Fruit fly (Drosophila melanogaster) whole organism, embryonic: ENCODE data around the gene CG8326.

ENCODE experiments used
- Atf6 ChIP-seq: fragments of 200-800 bp; sonication (Bioruptor generic); IDR thresholded peaks from 2 replicates; pipeline ENCODE4 v1.3.6; 2022; ENCODE audit warnings: missing biosample characterization, missing genetic modification characterization
- Bdp1 ChIP-seq: fragments of 200-800 bp; sonication (Bioruptor generic); optimal IDR thresholded peaks from 3 replicates; lab custom pipeline; 2016; ENCODE audit warnings: missing biosample characterization, missing genetic modification characterization
- CG10274 ChIP-seq: fragments of 200-800 bp; sonication (Bioruptor generic); optimal IDR thresholded peaks from 3 replicates; lab custom pipeline; 2017; ENCODE audit warnings: missing biosample characterization, mild to moderate bottlenecking, missing genetic modification characterization
- CG12391 ChIP-seq: fragments of 200-800 bp; sonication (Bioruptor generic); optimal IDR thresholded peaks from 3 replicates; lab custom pipeline; 2018; ENCODE audit warnings: missing biosample characterization, mild to moderate bottlenecking, missing genetic modification characterization, moderate library complexity
- CG14860 ChIP-seq: fragments of 200-800 bp; sonication (Bioruptor generic); IDR thresholded peaks from 3 replicates; pipeline ENCODE4 v1.3.6; 2022; ENCODE audit warnings: missing biosample characterization, missing genetic modification characterization; ENCODE audit not compliant: partially characterized antibody
- CG15011 ChIP-seq: fragments of 200-800 bp; sonication (Bioruptor generic); optimal IDR thresholded peaks from 3 replicates; lab custom pipeline; 2018; ENCODE audit warnings: missing biosample characterization, mild to moderate bottlenecking, missing genetic modification characterization
- CG1792 ChIP-seq: fragments of 200-800 bp; sonication (Bioruptor generic); optimal IDR thresholded peaks from 2 replicates; lab custom pipeline; 2016; ENCODE audit warnings: missing biosample characterization, missing genetic modification characterization
- CG18262 ChIP-seq: fragments of 200-800 bp; optimal IDR thresholded peaks from 3 replicates; lab custom pipeline; 2019; ENCODE audit warnings: missing biosample characterization, mild to moderate bottlenecking, missing genetic modification characterization, moderate library complexity
- CG1832 ChIP-seq: fragments of 200-800 bp; sonication (Bioruptor generic); optimal IDR thresholded peaks from 2 replicates; lab custom pipeline; 2017; ENCODE audit warnings: missing biosample characterization, mild to moderate bottlenecking, missing genetic modification characterization, inconsistent platforms
- CG2889 ChIP-seq: fragments of 200-800 bp; sonication (Bioruptor generic); IDR thresholded peaks from 3 replicates; pipeline ENCODE4 v1.3.6; 2022; ENCODE audit warnings: missing biosample characterization, missing genetic modification characterization
- CG3065 ChIP-seq: fragments of 200-800 bp; sonication (Bioruptor generic); optimal IDR thresholded peaks from 2 replicates; lab custom pipeline; 2016; ENCODE audit warnings: missing biosample characterization, missing genetic modification characterization
- CG32767 ChIP-seq: fragments of 200-800 bp; sonication (Bioruptor generic); IDR thresholded peaks from 2 replicates; pipeline ENCODE4 v1.3.6; 2022; ENCODE audit warnings: missing biosample characterization, missing genetic modification characterization
- CG33213 ChIP-seq: fragments of 200-800 bp; sonication (Bioruptor generic); optimal IDR thresholded peaks from 3 replicates; lab custom pipeline; 2016; ENCODE audit warnings: missing biosample characterization, missing genetic modification characterization
- CG34422 ChIP-seq: fragments of 200-800 bp; sonication (Bioruptor generic); IDR thresholded peaks from 3 replicates; pipeline ENCODE4 v1.3.6; 2022; ENCODE audit warnings: missing biosample characterization, missing genetic modification characterization
- CG4360 ChIP-seq: fragments of 200-800 bp; sonication (Bioruptor generic); IDR thresholded peaks from 2 replicates; pipeline ENCODE4 v1.3.6; 2022; ENCODE audit warnings: missing biosample characterization, missing genetic modification characterization
- CG4404 ChIP-seq: fragments of 200-800 bp; sonication (Bioruptor generic); IDR thresholded peaks from 2 replicates; pipeline ENCODE4 v1.3.6; 2022; ENCODE audit warnings: missing biosample characterization, missing genetic modification characterization
- CG5953 ChIP-seq: fragments of 200-800 bp; sonication (Bioruptor generic); IDR thresholded peaks from 2 replicates; pipeline ENCODE4 v1.3.6; 2022; ENCODE audit warnings: missing biosample characterization, missing genetic modification characterization
- CG7745 ChIP-seq: fragments of 200-800 bp; sonication (Bioruptor generic); optimal IDR thresholded peaks from 2 replicates; lab custom pipeline; 2018; ENCODE audit warnings: missing biosample characterization, mild to moderate bottlenecking, missing genetic modification characterization, moderate library complexity
- CG7963 ChIP-seq: fragments of 200-800 bp; sonication (Bioruptor generic); IDR thresholded peaks from 3 replicates; pipeline ENCODE4 v1.3.6; 2022; ENCODE audit warnings: missing biosample characterization, missing genetic modification characterization; ENCODE audit not compliant: partially characterized antibody
- CG8944 ChIP-seq: fragments of 200-800 bp; sonication (Bioruptor generic); optimal IDR thresholded peaks from 3 replicates; lab custom pipeline; 2016; ENCODE audit warnings: missing biosample characterization, missing genetic modification characterization
- CTCF ChIP-seq: fragments of 200-800 bp; sonication (Bioruptor generic); optimal IDR thresholded peaks from 2 replicates; lab custom pipeline; 2017; ENCODE audit warnings: missing biosample characterization, mild to moderate bottlenecking, missing genetic modification characterization, moderate library complexity
- Dbx ChIP-seq: fragments of 200-800 bp; sonication (Bioruptor generic); IDR thresholded peaks from 3 replicates; pipeline ENCODE4 v1.3.6; 2022; ENCODE audit warnings: missing biosample characterization, missing genetic modification characterization
- HmgD ChIP-seq: fragments of 200-800 bp; sonication (Bioruptor generic); optimal IDR thresholded peaks from 3 replicates; lab custom pipeline; 2016; ENCODE audit warnings: missing biosample characterization, missing genetic modification characterization
- Hr39 ChIP-seq: fragments of >200 bp; optimal IDR thresholded peaks from 2 replicates; lab custom pipeline; 2017
- Hr51 ChIP-seq, 2 experiments: fragments of 200-800 bp; sonication (Bioruptor generic); optimal IDR thresholded peaks; 2 replicates in 1 of 2; 3 replicates in 1 of 2; lab custom pipeline; 2016 to 2018; ENCODE audit warnings: missing biosample characterization in 2 of 2, missing genetic modification characterization in 2 of 2, mild to moderate bottlenecking in 1 of 2, moderate library complexity in 1 of 2
- MTF-1 ChIP-seq: fragments of 200-800 bp; sonication (Bioruptor generic); optimal IDR thresholded peaks from 2 replicates; lab custom pipeline; 2018; ENCODE audit warnings: missing biosample characterization, mild to moderate bottlenecking, missing genetic modification characterization, borderline replicate concordance
- Max ChIP-seq: fragments of 200-800 bp; sonication (Bioruptor generic); optimal IDR thresholded peaks from 2 replicates; lab custom pipeline; 2016; ENCODE audit warnings: missing biosample characterization, mild to moderate bottlenecking, missing genetic modification characterization
- Mrtf ChIP-seq: fragments of 200-800 bp; sonication (Bioruptor generic); IDR thresholded peaks from 3 replicates; pipeline ENCODE4 v1.3.6; 2022; ENCODE audit warnings: missing biosample characterization, missing genetic modification characterization
- Myb ChIP-seq: fragments of 200-800 bp; sonication (Bioruptor generic); optimal IDR thresholded peaks from 2 replicates; lab custom pipeline; 2016; ENCODE audit warnings: missing biosample characterization, missing genetic modification characterization
- NC2α ChIP-seq: fragments of 200-800 bp; sonication (Bioruptor generic); optimal IDR thresholded peaks from 2 replicates; lab custom pipeline; 2016; ENCODE audit warnings: missing biosample characterization, missing genetic modification characterization
- Opbp ChIP-seq: fragments of 200-800 bp; sonication (Bioruptor generic); IDR thresholded peaks from 3 replicates; pipeline ENCODE4 v1.3.6; 2022; ENCODE audit warnings: missing biosample characterization, missing genetic modification characterization; ENCODE audit not compliant: partially characterized antibody
- Scr ChIP-seq: fragments of 200-800 bp; sonication (Bioruptor generic); IDR thresholded peaks from 2 replicates; pipeline ENCODE4 v1.3.6; 2022; ENCODE audit warnings: missing biosample characterization, missing genetic modification characterization; ENCODE audit not compliant: partially characterized antibody
- Six4 ChIP-seq: fragments of 200-800 bp; sonication (Bioruptor generic); optimal IDR thresholded peaks from 2 replicates; lab custom pipeline; 2016; ENCODE audit warnings: missing biosample characterization, missing genetic modification characterization
- ato ChIP-seq: fragments of 200-800 bp; sonication (Bioruptor generic); IDR thresholded peaks from 2 replicates; pipeline ENCODE4 v1.3.6; 2022; ENCODE audit warnings: missing biosample characterization, missing genetic modification characterization; ENCODE audit not compliant: partially characterized antibody
- btn ChIP-seq: fragments of 200-800 bp; sonication (Bioruptor generic); optimal IDR thresholded peaks from 2 replicates; lab custom pipeline; 2016; ENCODE audit warnings: missing biosample characterization, missing genetic modification characterization
- dm ChIP-seq: fragments of 200-800 bp; sonication (Bioruptor generic); optimal IDR thresholded peaks from 3 replicates; lab custom pipeline; 2016; ENCODE audit warnings: missing biosample characterization, missing genetic modification characterization
- ftz-f1 ChIP-seq: fragments of 200-800 bp; sonication (Bioruptor generic); optimal IDR thresholded peaks from 2 replicates; lab custom pipeline; 2016; ENCODE audit warnings: missing biosample characterization, missing genetic modification characterization
- ind ChIP-seq: fragments of 200-800 bp; sonication (Bioruptor generic); optimal IDR thresholded peaks from 3 replicates; lab custom pipeline; 2016; ENCODE audit warnings: missing biosample characterization, missing genetic modification characterization
- jigr1 ChIP-seq: fragments of 200-800 bp; sonication (Bioruptor generic); IDR thresholded peaks from 3 replicates; pipeline ENCODE4 v1.3.6; 2022; ENCODE audit warnings: missing biosample characterization, missing genetic modification characterization
- jumu ChIP-seq: fragments of 200-800 bp; sonication (Bioruptor generic); optimal IDR thresholded peaks from 3 replicates; lab custom pipeline; 2016; ENCODE audit warnings: missing biosample characterization, missing genetic modification characterization
- kay ChIP-seq: fragments of 200-800 bp; sonication (Bioruptor generic); optimal IDR thresholded peaks from 2 replicates; lab custom pipeline; 2016; ENCODE audit warnings: missing biosample characterization, missing genetic modification characterization
- lmd ChIP-seq: fragments of 200-800 bp; sonication (Bioruptor generic); IDR thresholded peaks from 2 replicates; pipeline ENCODE4 v1.3.6; 2022; ENCODE audit warnings: missing biosample characterization, missing genetic modification characterization
- mam ChIP-seq: fragments of 200-800 bp; sonication (Bioruptor generic); optimal IDR thresholded peaks from 3 replicates; lab custom pipeline; 2016; ENCODE audit warnings: missing biosample characterization, missing genetic modification characterization
- org-1 ChIP-seq: fragments of 200-800 bp; sonication (Bioruptor generic); optimal IDR thresholded peaks from 2 replicates; lab custom pipeline; 2017; ENCODE audit warnings: missing biosample characterization, missing genetic modification characterization
- pan ChIP-seq, 4 experiments: fragments of >200 bp in 3 of 4; fragments of 200-800 bp in 1 of 4; sonication (Bioruptor generic) in 1 of 4; optimal IDR thresholded peaks in 3 of 4; IDR thresholded peaks in 1 of 4; 2 replicates each; pipeline versions ENCODE4 v1.3.6 to Lab custom; 2017 to 2022; ENCODE audit warnings: missing biosample characterization in 2 of 4, missing genetic modification characterization in 2 of 4, mixed read lengths in 1 of 4
- pho ChIP-seq: fragments of 200-800 bp; sonication (Bioruptor generic); optimal IDR thresholded peaks from 2 replicates; lab custom pipeline; 2016; ENCODE audit warnings: missing biosample characterization, missing genetic modification characterization
- prd ChIP-seq, 3 experiments: fragments of >200 bp in 2 of 3; fragments of 200-800 bp in 1 of 3; sonication (Bioruptor generic) in 1 of 3; optimal IDR thresholded peaks in 2 of 3; IDR thresholded peaks in 1 of 3; 2 replicates in 2 of 3; 3 replicates in 1 of 3; pipeline versions ENCODE4 v1.3.6 to Lab custom; 2017 to 2022; ENCODE audit warnings: missing biosample characterization in 1 of 3, missing genetic modification characterization in 1 of 3
- tna ChIP-seq: fragments of 200-800 bp; sonication (Bioruptor generic); IDR thresholded peaks from 2 replicates; pipeline ENCODE4 v1.3.6; 2022; ENCODE audit warnings: missing biosample characterization, missing genetic modification characterization; ENCODE audit not compliant: partially characterized antibody
- toy ChIP-seq: fragments of 200-800 bp; sonication (Bioruptor generic); IDR thresholded peaks from 2 replicates; pipeline ENCODE4 v1.3.6; 2022; ENCODE audit warnings: missing biosample characterization, missing genetic modification characterization
- trem ChIP-seq: fragments of 200-800 bp; optimal IDR thresholded peaks from 3 replicates; lab custom pipeline; 2019; ENCODE audit warnings: missing biosample characterization, mild to moderate bottlenecking, missing genetic modification characterization, moderate library complexity
- yki ChIP-seq: fragments of >200 bp; optimal IDR thresholded peaks from 3 replicates; lab custom pipeline; 2018

The CG8326 gene

dm6 chrX:17582650-17583049 lies 46.6 kb downstream of the CG8326 start (continued):
- TF ChIP-seq Mrtf (GFP tag; lab: Robert Waterston, UW): no peak
- no peak for TF ChIP-seq prd (optimal IDR thresholded peaks at IDR 0.05; lab: Kevin White, UChicago)
- no peak for TF ChIP-seq prd (GFP tag; IDR thresholded peaks at IDR 0.05; lab: Robert Waterston, UW)
- TF ChIP-seq CTCF (GFP tag; lab: Kevin White, UChicago): no peak
- no peak for TF ChIP-seq jumu (GFP tag; lab: Kevin White, UChicago)
- TF ChIP-seq HmgD (GFP tag; lab: Kevin White, UChicago): no peak
- TF ChIP-seq org-1 (GFP tag; lab: Kevin White, UChicago): peak; percentile 21
- no peak for TF ChIP-seq CG18262 (tag; lab: Kevin White, UChicago)
- no peak for TF ChIP-seq CG2889 (GFP tag; lab: Robert Waterston, UW)
- TF ChIP-seq pho (GFP tag; lab: Kevin White, UChicago): peak; percentile 26
- TF ChIP-seq trem (tag; lab: Kevin White, UChicago): no peak
- TF ChIP-seq Max (GFP tag; lab: Kevin White, UChicago): no peak
- TF ChIP-seq CG1792 (GFP tag; lab: Kevin White, UChicago): peak; percentile 19
- no peak for TF ChIP-seq CG32767 (GFP tag; lab: Robert Waterston, UW)
- no peak for TF ChIP-seq mam
- peak; percentile 27 for TF ChIP-seq Bdp1 (GFP tag; lab: Kevin White, UChicago)
- no peak for TF ChIP-seq jigr1 (GFP tag; lab: Robert Waterston, UW)
- no peak for TF ChIP-seq CG8944 (GFP tag; lab: Kevin White, UChicago)
- no peak for TF ChIP-seq toy (GFP tag; lab: Robert Waterston, UW)
- no peak for TF ChIP-seq CG3065
- no peak for TF ChIP-seq kay
- no peak for TF ChIP-seq Opbp (GFP tag; lab: Robert Waterston, UW)
- TF ChIP-seq Atf6 (GFP tag; lab: Robert Waterston, UW): peak; percentile 47; the same call in 1 of the 2 replicates
- no peak for TF ChIP-seq yki (lab: Kevin White, UChicago)
- TF ChIP-seq CG15011: peak; percentile 48
- TF ChIP-seq CG12391 (tag; lab: Kevin White, UChicago): no peak
- peak in 1 of 2 experiments; percentile 1 for TF ChIP-seq Hr51 (GFP tag; optimal IDR thresholded peaks at IDR 0.05; lab: Kevin White, UChicago)
- no peak for TF ChIP-seq CG1832 (GFP tag; lab: Kevin White, UChicago)
- no peak for TF ChIP-seq CG10274 (GFP tag; lab: Kevin White, UChicago)
- TF ChIP-seq Dbx: 0 out of 3 replicates have a peak, but pooled peaks have one; percentile 15
- no peak for TF ChIP-seq CG14860 (GFP tag; lab: Robert Waterston, UW)
- no peak for TF ChIP-seq Hr39 (lab: Kevin White, UChicago)
- no peak for TF ChIP-seq Scr (GFP tag; lab: Robert Waterston, UW)
- TF ChIP-seq CG5953: peak; percentile 28; the same call in 1 of the 2 replicates
- no peak for TF ChIP-seq ind (GFP tag; lab: Kevin White, UChicago)
- TF ChIP-seq dm (GFP tag; lab: Kevin White, UChicago): no peak
- no peak; the same call in 2 of the 3 replicates for TF ChIP-seq CG34422
- no peak for TF ChIP-seq btn (GFP tag; lab: Kevin White, UChicago)
- peak; percentile 3 for TF ChIP-seq Myb (GFP tag; lab: Kevin White, UChicago)

dm6 chrX:17581606-17582281 lies 47.5 kb downstream of the CG8326 start:
- no peak for TF ChIP-seq pan (optimal IDR thresholded peaks at IDR 0.05; lab: Kevin White, UChicago)
- no peak for TF ChIP-seq pan (GFP tag; optimal IDR thresholded peaks at IDR 0.05 in 1 of 2, IDR thresholded peaks at IDR 0.05 in 1 of 2)
- no peak for TF ChIP-seq CG1792 (GFP tag; lab: Kevin White, UChicago)
- no peak for TF ChIP-seq CG7745 (tag; lab: Kevin White, UChicago)
- TF ChIP-seq MTF-1 (GFP tag; lab: Kevin White, UChicago): no peak
- no peak for TF ChIP-seq CG33213
- no peak for TF ChIP-seq CG4360 (GFP tag; lab: Robert Waterston, UW)
- TF ChIP-seq tna (GFP tag; lab: Robert Waterston, UW): no peak
- TF ChIP-seq CG4404 (GFP tag; lab: Robert Waterston, UW): no peak
- no peak for TF ChIP-seq org-1 (GFP tag; lab: Kevin White, UChicago)
- TF ChIP-seq Six4 (GFP tag; lab: Kevin White, UChicago): no peak
- no peak for TF ChIP-seq NC2α
- no peak for TF ChIP-seq lmd (GFP tag; lab: Robert Waterston, UW)
- no peak for TF ChIP-seq ftz-f1 (GFP tag; lab: Kevin White, UChicago)
- TF ChIP-seq CG7963 (GFP tag; lab: Robert Waterston, UW): no peak
- TF ChIP-seq ato (GFP tag; lab: Robert Waterston, UW): no peak
